Fruit fly (Drosophila melanogaster): ENCODE data around the gene CG42455.

The CG42455 gene

DNA sequence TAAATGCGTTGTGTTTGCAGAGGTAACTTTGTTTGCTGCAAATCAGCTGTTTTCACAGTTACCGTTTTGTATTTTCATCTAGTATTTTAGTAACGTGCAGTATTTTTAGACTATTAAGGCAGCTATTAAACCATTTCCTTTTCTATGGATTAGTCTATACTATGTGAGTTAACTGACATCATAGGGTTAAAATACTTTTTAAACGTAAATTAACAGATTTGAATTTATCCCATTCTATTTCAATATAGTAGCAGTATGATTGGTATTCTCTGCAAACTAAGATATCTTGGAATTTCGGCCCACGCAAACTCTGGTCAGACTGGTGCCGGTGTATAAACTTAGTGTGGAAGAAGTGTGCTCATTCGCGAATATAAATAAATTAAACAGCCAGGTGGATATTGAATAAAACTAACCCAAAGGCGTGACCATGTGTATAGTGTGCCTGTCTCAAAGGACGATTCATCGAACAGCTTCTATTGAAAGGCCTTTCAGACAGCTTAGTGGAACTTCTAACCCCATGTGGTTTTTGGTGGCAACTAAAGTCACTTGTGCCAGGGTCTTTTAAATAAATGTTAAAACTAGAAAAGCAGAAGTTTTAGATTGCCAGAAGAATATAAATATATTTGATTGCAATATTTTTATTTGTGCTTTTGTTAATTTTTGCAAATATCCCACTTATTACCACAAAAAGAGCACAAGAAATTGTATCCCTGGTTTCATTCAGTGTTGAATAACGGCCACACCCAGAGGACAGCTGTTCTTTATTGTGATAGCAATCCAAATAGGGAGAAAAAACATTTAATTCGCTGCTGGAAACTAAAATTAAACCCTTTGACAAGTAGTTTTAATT is at the start of gene CG42455, which contains the start of the genes CG6674 and vnc:
Gene CG42455 (plus strand): TSS at position 306 of the 850 bp plus-strand sequence.
Gene CG6674 (minus strand): TSS at position 48 of the 850 bp plus-strand sequence.
Gene vnc (plus strand): TSS at position 306 of the 850 bp plus-strand sequence.
- TF ChIP-seq Sin3A (optimal IDR thresholded peaks at IDR 0.05): no peak

dm6 chr3L:9927169-9927568 is 44.9 kb upstream of the CG42455 start:
- TF ChIP-seq insv (optimal IDR thresholded peaks at IDR 0.05) (no peak), ttk (optimal IDR thresholded peaks at IDR 0.05) (no peak), psq (optimal IDR thresholded peaks at IDR 0.05) (no peak)

DNA sequence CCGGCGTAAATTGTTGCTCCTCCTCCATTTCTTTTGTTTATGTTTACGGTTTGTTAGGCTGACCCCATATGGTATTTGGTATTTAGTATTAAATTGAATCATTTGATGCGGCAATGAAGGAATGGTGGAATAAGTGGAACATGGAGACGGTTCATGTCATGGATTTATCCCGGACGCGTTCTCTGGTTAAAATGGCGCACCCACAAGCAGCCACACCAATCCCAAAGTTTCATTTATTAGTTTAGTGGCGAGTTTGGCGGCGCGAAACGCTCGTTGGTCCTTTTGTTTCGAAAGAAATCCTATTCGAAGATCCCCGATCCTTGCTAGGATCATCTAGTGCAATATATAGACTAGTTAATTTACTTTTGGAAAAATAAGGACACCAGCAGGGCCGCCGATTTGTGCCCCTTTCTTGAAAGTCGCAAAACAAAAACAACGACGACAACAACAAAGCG is 3.8 kb upstream of the CG42455 start, which contains the start of the genes CG6685 and Dronc:
Gene CG6685 (minus strand): TSS at position 51 of the 455 bp plus-strand sequence.
Gene Dronc (plus strand): TSS at position 213 of the 455 bp plus-strand sequence.
- no peak for TF ChIP-seq Myc (optimal IDR thresholded peaks at IDR 0.05)
- TF ChIP-seq h (optimal IDR thresholded peaks at IDR 0.05): no peak
- TF ChIP-seq psq (optimal IDR thresholded peaks at IDR 0.05): no peak

dm6 chr3L:9969158-9969557 is 3.0 kb upstream of the CG42455 start:
- TF ChIP-seq insv (optimal IDR thresholded peaks at IDR 0.05) (no peak), h (optimal IDR thresholded peaks at IDR 0.05) (no peak), Sin3A (optimal IDR thresholded peaks at IDR 0.05) (no peak), psq (optimal IDR thresholded peaks at IDR 0.05) (no peak), ttk (optimal IDR thresholded peaks at IDR 0.05) (no peak), Myc (optimal IDR thresholded peaks at IDR 0.05) (no peak)

DNA sequence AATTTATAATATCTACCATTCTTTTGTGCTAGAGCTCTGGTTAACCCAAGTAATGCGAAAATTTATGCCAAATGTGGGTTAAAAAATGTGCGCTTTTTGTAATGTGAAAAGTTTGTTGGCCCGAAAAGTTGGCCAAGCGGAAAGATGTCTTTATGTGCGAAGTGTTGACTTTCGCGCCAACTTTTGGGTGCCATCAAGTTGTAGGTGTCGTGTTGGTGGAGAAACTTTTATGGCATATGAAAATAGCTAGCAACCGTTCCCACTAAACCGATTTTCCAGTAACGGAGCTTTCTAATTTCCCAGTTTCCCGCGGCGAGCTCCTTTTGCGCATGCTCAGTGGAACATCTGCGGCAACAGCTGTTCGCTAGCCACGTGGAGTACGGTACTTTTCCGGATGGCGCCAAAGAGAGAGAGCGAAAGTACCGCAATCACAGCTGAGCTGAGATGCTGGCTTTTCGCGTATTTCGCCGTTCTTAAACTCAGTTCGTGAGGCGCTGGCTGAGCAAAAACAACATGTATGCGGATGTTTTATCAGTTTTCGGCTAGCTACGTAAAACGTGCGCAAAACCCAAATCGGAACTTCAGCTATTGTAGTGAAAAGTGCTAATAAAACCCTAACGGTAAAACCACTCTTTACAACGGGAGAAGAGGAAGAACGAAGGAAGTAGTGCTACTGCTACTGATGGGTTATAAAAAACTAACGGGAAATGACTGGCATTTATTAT is 2.2 kb downstream of the CG42455 start, which contains the start of gene dpr6:
Gene dpr6 (plus strand): TSS at position 480 of the 725 bp plus-strand sequence.
- TF ChIP-seq Sin3A (optimal IDR thresholded peaks at IDR 0.05): no peak
- TF ChIP-seq insv (optimal IDR thresholded peaks at IDR 0.05): no peak
- no peak for TF ChIP-seq h (optimal IDR thresholded peaks at IDR 0.05)
- TF ChIP-seq Myc (optimal IDR thresholded peaks at IDR 0.05): no peak
- TF ChIP-seq psq (optimal IDR thresholded peaks at IDR 0.05): no peak
- no peak for TF ChIP-seq ttk (optimal IDR thresholded peaks at IDR 0.05)

Data from Kc167 (cell line).